Worm (Caenorhabditis elegans): ENCODE data around the gene T05C12.8.

ce11 chrII:8143278-8143931, 47.0 kb downstream of the T05C12.8 start, which contains the start of the genes ints-11 and rpl-10:
- TF ChIP-seq T22C8.4 (GFP tag; IDR thresholded peaks at IDR 0.05) (no peak), tab-1 (GFP tag; IDR thresholded peaks at IDR 0.05) (no peak), med-1 (GFP tag; optimal IDR thresholded peaks at IDR 0.05; ENCODE audit: insufficient read depth) (no peak), cog-1 (tag; optimal IDR thresholded peaks at IDR 0.05) (no peak), klf-2 (GFP tag; conservative IDR thresholded peaks at IDR 0.05) (no peak), ztf-29 (GFP tag; IDR thresholded peaks at IDR 0.05) (no peak)
